Worm (Caenorhabditis elegans) whole organism, mixed stage, embryonic: ENCODE results near the gene math-44.

Experiments
- M03D4.4 ChIP-seq: sonication (generic microtip); optimal IDR thresholded peaks from 2 replicates; lab custom pipeline; 2017; ENCODE audit warnings: mild to moderate bottlenecking, missing genetic modification characterization, missing compliant biosample characterization
- bed-3 ChIP-seq: fragments of 200-800 bp; sonication (Bioruptor generic); optimal IDR thresholded peaks from 3 replicates; lab custom pipeline; 2018; ENCODE audit warnings: mild to moderate bottlenecking, missing genetic modification characterization, moderate library complexity, missing compliant biosample characterization
- drap-1 ChIP-seq: fragments of 200-800 bp; sonication (Bioruptor generic); optimal IDR thresholded peaks from 3 replicates; lab custom pipeline; 2018; ENCODE audit warnings: mild to moderate bottlenecking, missing genetic modification characterization, missing compliant biosample characterization
- elt-1 ChIP-seq: sonication (generic microtip); optimal IDR thresholded peaks from 2 replicates; lab custom pipeline; 2017; ENCODE audit warnings: missing genetic modification characterization, mild to moderate bottlenecking, missing compliant biosample characterization, antibody characterized with exemption, moderate library complexity, borderline replicate concordance; ENCODE audit not compliant: insufficient read depth
- ham-2 ChIP-seq: fragments of 200-800 bp; sonication (Bioruptor generic); optimal IDR thresholded peaks from 2 replicates; lab custom pipeline; 2018; ENCODE audit warnings: mild to moderate bottlenecking, missing genetic modification characterization, missing compliant biosample characterization
- lin-13 ChIP-seq: fragments of 150-350 bp; optimal IDR thresholded peaks from 2 replicates; lab custom pipeline; 2014; ENCODE audit warnings: missing biosample characterization, missing genetic modification characterization
- lsy-2 ChIP-seq: fragments of 150-350 bp; optimal IDR thresholded peaks from 2 replicates; lab custom pipeline; 2014; ENCODE audit warnings: missing biosample characterization, missing genetic modification characterization
- mep-1 ChIP-seq: fragments of 150-350 bp; optimal IDR thresholded peaks from 2 replicates; lab custom pipeline; 2017; ENCODE audit warnings: missing biosample characterization, missing genetic modification reagents, missing genetic modification characterization, inconsistent platforms
- mls-2 ChIP-seq: sonication (generic microtip); optimal IDR thresholded peaks from 2 replicates; lab custom pipeline; 2016; ENCODE audit warnings: mild to moderate bottlenecking, missing genetic modification characterization, moderate library complexity, missing compliant biosample characterization
- nhr-12 ChIP-seq: fragments of 150-350 bp; optimal IDR thresholded peaks from 2 replicates; lab custom pipeline; 2014; ENCODE audit warnings: missing biosample characterization, missing genetic modification characterization
- nhr-2 ChIP-seq: fragments of 150-350 bp; optimal IDR thresholded peaks from 2 replicates; lab custom pipeline; 2014; ENCODE audit warnings: missing biosample characterization, missing genetic modification characterization
- nhr-237 ChIP-seq: fragments of 150-350 bp; optimal IDR thresholded peaks from 2 replicates; lab custom pipeline; 2014; ENCODE audit warnings: missing biosample characterization, missing genetic modification characterization
- nhr-28 ChIP-seq: fragments of 150-350 bp; optimal IDR thresholded peaks from 2 replicates; lab custom pipeline; 2014; ENCODE audit warnings: missing biosample characterization, missing genetic modification characterization
- sem-2 ChIP-seq: fragments of 200-800 bp; sonication (Bioruptor generic); optimal IDR thresholded peaks from 2 replicates; lab custom pipeline; 2018; ENCODE audit warnings: mild to moderate bottlenecking, missing genetic modification characterization, missing compliant biosample characterization
- sptf-1 ChIP-seq: sonication (generic microtip); optimal IDR thresholded peaks from 2 replicates; lab custom pipeline; 2017; ENCODE audit warnings: mild to moderate bottlenecking, missing genetic modification characterization, moderate library complexity, missing compliant biosample characterization
- unc-120 ChIP-seq: sonication (generic microtip); optimal IDR thresholded peaks from 2 replicates; lab custom pipeline; 2017; ENCODE audit warnings: missing genetic modification characterization, missing compliant biosample characterization; ENCODE audit not compliant: poor library complexity, severe bottlenecking
- unc-62 ChIP-seq: fragments of 150-350 bp; optimal IDR thresholded peaks from 2 replicates; lab custom pipeline; 2014; ENCODE audit warnings: missing biosample characterization, missing genetic modification reagents, missing genetic modification characterization
- ztf-11 ChIP-seq: fragments of 150-350 bp; optimal IDR thresholded peaks from 2 replicates; lab custom pipeline; 2014; ENCODE audit warnings: missing biosample characterization, missing genetic modification characterization

Gene math-44

ce11 chrII:2039288-2039687, 50.2 kb downstream of the math-44 start, which contains the start of gene bath-19:
TSS of gene bath-19 (minus strand) at chrII:2039388.
- no peak for TF ChIP-seq nhr-237 (tag; lab: Kevin White, UChicago)
- TF ChIP-seq lsy-2: no peak
- TF ChIP-seq unc-120 (tag; lab: Kevin White, UChicago): no peak
- TF ChIP-seq mls-2 (tag; lab: Kevin White, UChicago): no peak
- TF ChIP-seq nhr-12 (tag; lab: Kevin White, UChicago): no peak
- no peak for TF ChIP-seq elt-1
- TF ChIP-seq ham-2 (GFP tag; lab: Kevin White, UChicago): no peak
- TF ChIP-seq M03D4.4: no peak
- TF ChIP-seq sem-2: no peak
- TF ChIP-seq unc-62 (GFP tag; lab: Kevin White, UChicago): no peak
- no peak for TF ChIP-seq lin-13
- TF ChIP-seq bed-3 (GFP tag; lab: Kevin White, UChicago): no peak
- no peak for TF ChIP-seq ztf-11 (tag; lab: Kevin White, UChicago)
- TF ChIP-seq nhr-2 (tag; lab: Kevin White, UChicago): no peak
- no peak for TF ChIP-seq mep-1 (tag; lab: Kevin White, UChicago)
- TF ChIP-seq drap-1 (GFP tag; lab: Kevin White, UChicago): no peak
- no peak for TF ChIP-seq nhr-28 (tag; lab: Kevin White, UChicago)
- TF ChIP-seq sptf-1 (tag; lab: Kevin White, UChicago): no peak
- TF ChIP-seq, all 35 proteins: peak for 0
